Fruit fly (Drosophila melanogaster): ENCODE measurements around the gene CG13607.

Gene CG13607

dm6 chr3R:24161173-24161811 is 45.2 kb upstream of the CG13607 start, which contains the start of the genes Myo95E and TBC1d7 (continued):
- TF ChIP-seq aop (GFP tag; IDR thresholded peaks at IDR 0.05), result peak; percentile 49; the same call in 1 of the 2 replicates
- peak; percentile 91 for TF ChIP-seq Sox102F (GFP tag; optimal IDR thresholded peaks at IDR 0.05)
- peak; percentile 77 for TF ChIP-seq Ets65A (GFP tag)
- TF ChIP-seq CG34422 (GFP tag; IDR thresholded peaks at IDR 0.05), result peak; percentile 95
- peak; percentile 83 for TF ChIP-seq CG31224 (GFP tag; IDR thresholded peaks at IDR 0.05)
- TF ChIP-seq Hr51 (GFP tag; optimal IDR thresholded peaks at IDR 0.05), result peak; percentile 33 to 91
- peak; percentile 85 for TF ChIP-seq CG4424 (GFP tag; optimal IDR thresholded peaks at IDR 0.05)
- peak; percentile 95 for TF ChIP-seq dysf (GFP tag; IDR thresholded peaks at IDR 0.05)
- peak; percentile 79 for TF ChIP-seq CG16815 (GFP tag; optimal IDR thresholded peaks at IDR 0.05)
- no peak for TF ChIP-seq CG12744 (GFP tag; optimal IDR thresholded peaks at IDR 0.05)
- TF ChIP-seq Mrtf (GFP tag; IDR thresholded peaks at IDR 0.05), result peak; percentile 73; the same call in 2 of the 3 replicates
- no peak for TF ChIP-seq CG12769 (tag; optimal IDR thresholded peaks at IDR 0.05)
- TF ChIP-seq Hr39 (optimal IDR thresholded peaks at IDR 0.05), result no peak
- TF ChIP-seq Usf (GFP tag; optimal IDR thresholded peaks at IDR 0.05), result peak; percentile 72
- TF ChIP-seq her (GFP tag; optimal IDR thresholded peaks at IDR 0.05), result no peak
- peak; percentile 46 for TF ChIP-seq CG9797 (GFP tag; optimal IDR thresholded peaks at IDR 0.05)
- no peak for TF ChIP-seq fu2 (GFP tag; optimal IDR thresholded peaks at IDR 0.05)
- TF ChIP-seq Med (GFP tag), result peak; percentile 87
- TF ChIP-seq CG4707 (GFP tag; optimal IDR thresholded peaks at IDR 0.05), result peak; percentile 23
- no peak for TF ChIP-seq btn (GFP tag; optimal IDR thresholded peaks at IDR 0.05)
- TF ChIP-seq dati (GFP tag; IDR thresholded peaks at IDR 0.05), result peak; percentile 50
- TF ChIP-seq nom (GFP tag; optimal IDR thresholded peaks at IDR 0.05), result peak; percentile 48
- TF ChIP-seq ro (GFP tag; IDR thresholded peaks at IDR 0.05), result peak; percentile 72
- peak; percentile 81 for TF ChIP-seq fd3F (GFP tag; optimal IDR thresholded peaks at IDR 0.05)
- TF ChIP-seq sisA (GFP tag; IDR thresholded peaks at IDR 0.05), result peak; percentile 90
- peak; percentile 41 for TF ChIP-seq CG8944 (GFP tag; optimal IDR thresholded peaks at IDR 0.05)
- TF ChIP-seq CG3847 (GFP tag; IDR thresholded peaks at IDR 0.05), result peak; percentile 87
- TF ChIP-seq CoRest (tag; optimal IDR thresholded peaks at IDR 0.05), result peak; percentile 93
- peak; percentile 47 for TF ChIP-seq Ets97D (GFP tag; optimal IDR thresholded peaks at IDR 0.05)
- TF ChIP-seq Optix (GFP tag; IDR thresholded peaks at IDR 0.05), result peak; percentile 88
- no peak for TF ChIP-seq CG8290 (GFP tag; optimal IDR thresholded peaks at IDR 0.05)
- TF ChIP-seq CG8290 (tag; optimal IDR thresholded peaks at IDR 0.05), result no peak
- TF ChIP-seq so (GFP tag; IDR thresholded peaks at IDR 0.05), result peak; percentile 93
- TF ChIP-seq Hr78 (GFP tag; optimal IDR thresholded peaks at IDR 0.05), result no peak
- no peak for TF ChIP-seq CG17568 (GFP tag; optimal IDR thresholded peaks at IDR 0.05)
- TF ChIP-seq CG2202 (tag; optimal IDR thresholded peaks at IDR 0.05), result peak; percentile 63
- peak; percentile 74 for TF ChIP-seq salm (tag; optimal IDR thresholded peaks at IDR 0.05)
- TF ChIP-seq cas (GFP tag; IDR thresholded peaks at IDR 0.05), result peak; percentile 69; the same call in 1 of the 2 replicates
- peak; percentile 88 for TF ChIP-seq CG17359 (tag; optimal IDR thresholded peaks at IDR 0.05)
- TF ChIP-seq CG8359 (GFP tag; optimal IDR thresholded peaks at IDR 0.05; ENCODE audit: borderline replicate concordance), result no peak
- TF ChIP-seq Neu2 (GFP tag; optimal IDR thresholded peaks at IDR 0.05; ENCODE audit: borderline replicate concordance), result no peak
- no peak for TF ChIP-seq HmgD (GFP tag; optimal IDR thresholded peaks at IDR 0.05)
- TF ChIP-seq E2f2 (GFP tag; IDR thresholded peaks at IDR 0.05), result peak; percentile 71
- peak; percentile 59 for TF ChIP-seq crol (GFP tag; IDR thresholded peaks at IDR 0.05)
- peak; percentile 46 to 60 for TF ChIP-seq Pdp1 (GFP tag; optimal IDR thresholded peaks at IDR 0.05)
- peak; percentile 69 for TF ChIP-seq CG10321 (GFP tag; IDR thresholded peaks at IDR 0.05)
- peak; percentile 83 for TF ChIP-seq wdn (GFP tag; IDR thresholded peaks at IDR 0.05)
- peak; percentile 93 for TF ChIP-seq MBD-R2 (GFP tag; IDR thresholded peaks at IDR 0.05)
- peak; percentile 58 for TF ChIP-seq Hsf (GFP tag; optimal IDR thresholded peaks at IDR 0.05)
- peak; percentile 82 for TF ChIP-seq CG2889 (GFP tag; IDR thresholded peaks at IDR 0.05)
- TF ChIP-seq mirr (GFP tag; optimal IDR thresholded peaks at IDR 0.05), result no peak
